Worm (Caenorhabditis elegans): ENCODE results near the gene Y53F4B.27.

ce11 chrII:15174915-15175548, 29.3 kb downstream of the Y53F4B.27 start, which contains the start of gene gst-31:
- no peak for TF ChIP-seq ztf-4 (tag; optimal IDR thresholded peaks at IDR 0.05)
- no peak for TF ChIP-seq lin-39 (tag; optimal IDR thresholded peaks at IDR 0.05)
- TF ChIP-seq nhr-25 (tag; optimal IDR thresholded peaks at IDR 0.05) = no peak

Measured in whole organism, L2 larva.